Worm (Caenorhabditis elegans) whole organism, L4 larva: ENCODE measurements around the gene srg-68.

Experiments
- D1046.2 ChIP-seq: fragments of 200-800 bp; sonication (Bioruptor generic); IDR thresholded peaks from 2 replicates; pipeline ENCODE4 v1.3.6; 2022; ENCODE audit warnings: missing genetic modification characterization, missing compliant biosample characterization
- F26F4.8 ChIP-seq: fragments of 200-800 bp; sonication (Bioruptor generic); conservative IDR thresholded peaks from 2 replicates; pipeline ENCODE4 v1.3.6; 2022; ENCODE audit warnings: missing genetic modification characterization, missing compliant biosample characterization
- F37D6.2 ChIP-seq: sonication (generic microtip); optimal IDR thresholded peaks from 2 replicates; lab custom pipeline; 2016; ENCODE audit warnings: mild to moderate bottlenecking, missing genetic modification characterization, missing compliant biosample characterization
- F44E2.7 ChIP-seq: fragments of 200-800 bp; sonication (Bioruptor generic); IDR thresholded peaks from 2 replicates; pipeline ENCODE4 v2.1.2; 2022; ENCODE audit warnings: missing genetic modification characterization, missing compliant biosample characterization
- R02D3.7 ChIP-seq: fragments of 150-350 bp; sonication (generic microtip); optimal IDR thresholded peaks from 3 replicates; lab custom pipeline; 2014; ENCODE audit warnings: missing biosample characterization, missing genetic modification characterization
- T26A8.4 ChIP-seq: fragments of 200-800 bp; sonication (Bioruptor generic); IDR thresholded peaks from 2 replicates; pipeline ENCODE4 v1.3.6; 2022; ENCODE audit warnings: missing genetic modification characterization, missing compliant biosample characterization
- Y48G9A.11 ChIP-seq: fragments of 200-800 bp; sonication (Bioruptor generic); IDR thresholded peaks from 2 replicates; pipeline ENCODE4 v1.3.6; 2022; ENCODE audit warnings: missing genetic modification reagents, missing genetic modification characterization, missing compliant biosample characterization
- Y75B8A.6 ChIP-seq: fragments of 200-800 bp; sonication (Bioruptor generic); IDR thresholded peaks from 2 replicates; pipeline ENCODE4 v1.3.6; 2022; ENCODE audit warnings: missing genetic modification reagents, missing genetic modification characterization, missing compliant biosample characterization
- ZK337.2 ChIP-seq: fragments of 200-800 bp; sonication (Bioruptor generic); IDR thresholded peaks from 2 replicates; pipeline ENCODE4 v1.3.6; 2022; ENCODE audit warnings: missing genetic modification reagents, missing genetic modification characterization, missing compliant biosample characterization
- aha-1 ChIP-seq: fragments of 150-350 bp; peaks from one replicate; lab custom pipeline; 2014; ENCODE audit warnings: missing biosample characterization, missing genetic modification characterization
- ama-1 ChIP-seq: fragments of 150-350 bp; optimal IDR thresholded peaks from 2 replicates; lab custom pipeline; 2014; ENCODE audit warnings: inconsistent platforms, mixed read lengths
- attf-4 ChIP-seq: sonication (generic microtip); optimal IDR thresholded peaks from 3 replicates; lab custom pipeline; 2017; ENCODE audit warnings: missing biosample characterization, missing genetic modification characterization
- ceh-28 ChIP-seq: fragments of 150-350 bp; optimal IDR thresholded peaks from 2 replicates; lab custom pipeline; 2014; ENCODE audit warnings: missing biosample characterization, missing genetic modification reagents, missing genetic modification characterization
- ceh-44 ChIP-seq: fragments of 200-800 bp; sonication (Bioruptor generic); IDR thresholded peaks from 2 replicates; pipeline ENCODE4 v1.3.6; 2022; ENCODE audit warnings: missing genetic modification reagents, missing genetic modification characterization, missing compliant biosample characterization
- ctbp-1 ChIP-seq: fragments of 200-800 bp; sonication (Bioruptor generic); IDR thresholded peaks from 2 replicates; pipeline ENCODE4 v1.3.6; 2022; ENCODE audit warnings: missing genetic modification reagents, missing genetic modification characterization, missing compliant biosample characterization
- daf-12 ChIP-seq: fragments of 150-350 bp; optimal IDR thresholded peaks from 2 replicates; lab custom pipeline; 2014; ENCODE audit warnings: missing biosample characterization, missing genetic modification reagents, missing genetic modification characterization
- daf-16 ChIP-seq, 3 experiments: sonication (generic microtip); optimal IDR thresholded peaks; 2 replicates each; lab custom pipeline; 2016 to 2017; ENCODE audit warnings: missing genetic modification characterization in 3 of 3, missing genetic modification reagents in 3 of 3, mild to moderate bottlenecking in 2 of 3, missing compliant biosample characterization in 2 of 3, missing biosample characterization in 1 of 3, moderate library complexity in 1 of 3
- daf-8 ChIP-seq: fragments of 200-800 bp; sonication (Bioruptor generic); IDR thresholded peaks from 2 replicates; pipeline ENCODE4 v1.3.6; 2022; ENCODE audit warnings: missing genetic modification characterization, missing compliant biosample characterization
- dpl-1 ChIP-seq: fragments of 150-350 bp; optimal IDR thresholded peaks from 2 replicates; lab custom pipeline; 2014; ENCODE audit warnings: missing biosample characterization, missing genetic modification reagents, missing genetic modification characterization
- dve-1 ChIP-seq: sonication (generic microtip); optimal IDR thresholded peaks from 2 replicates; lab custom pipeline; 2017; ENCODE audit warnings: antibody characterized with exemption, mild to moderate bottlenecking, missing genetic modification characterization, missing compliant biosample characterization; ENCODE audit not compliant: insufficient read depth
- fkh-10 ChIP-seq: fragments of 150-350 bp; optimal IDR thresholded peaks from 2 replicates; lab custom pipeline; 2014; ENCODE audit warnings: missing biosample characterization, missing genetic modification reagents, missing genetic modification characterization
- gei-8 ChIP-seq: fragments of 200-800 bp; sonication (Bioruptor generic); optimal IDR thresholded peaks from 2 replicates; lab custom pipeline; 2018; ENCODE audit warnings: mild to moderate bottlenecking, missing genetic modification characterization, missing compliant biosample characterization
- hif-1 ChIP-seq, 2 experiments: sonication (generic microtip); optimal IDR thresholded peaks; 2 replicates each; lab custom pipeline; 2016 to 2017; ENCODE audit warnings: missing compliant biosample characterization in 2 of 2, missing genetic modification characterization in 2 of 2, missing genetic modification reagents in 2 of 2, missing genotype in 2 of 2, mild to moderate bottlenecking in 1 of 2
- lin-13 ChIP-seq: fragments of 150-350 bp; optimal IDR thresholded peaks from 2 replicates; lab custom pipeline; 2014; ENCODE audit warnings: missing biosample characterization, missing genetic modification reagents, missing genetic modification characterization
- lin-38 ChIP-seq: fragments of 200-800 bp; sonication (Bioruptor generic); IDR thresholded peaks from 2 replicates; pipeline ENCODE4 v1.3.6; 2022; ENCODE audit warnings: missing genetic modification reagents, missing genetic modification characterization, missing compliant biosample characterization
- lir-3 ChIP-seq: sonication (generic microtip); optimal IDR thresholded peaks from 2 replicates; lab custom pipeline; 2016; ENCODE audit warnings: mild to moderate bottlenecking, missing genetic modification characterization, missing compliant biosample characterization
- mdt-29 ChIP-seq: fragments of 200-800 bp; sonication (Bioruptor generic); IDR thresholded peaks from 2 replicates; pipeline ENCODE4 v1.3.6; 2022; ENCODE audit warnings: missing genetic modification reagents, missing genetic modification characterization, missing compliant biosample characterization
- mes-2 ChIP-seq: sonication (generic microtip); optimal IDR thresholded peaks from 2 replicates; lab custom pipeline; 2016; ENCODE audit warnings: missing genotype, mild to moderate bottlenecking, missing genetic modification characterization, missing compliant biosample characterization; ENCODE audit not compliant: poor library complexity, severe bottlenecking
- mxl-2 ChIP-seq: fragments of 200-800 bp; sonication (Bioruptor generic); conservative IDR thresholded peaks from 2 replicates; pipeline ENCODE4 v1.3.6; 2022; ENCODE audit warnings: missing genetic modification reagents, missing genetic modification characterization, missing compliant biosample characterization
- mxl-3 ChIP-seq: fragments of 200-800 bp; sonication (Bioruptor generic); optimal IDR thresholded peaks from 2 replicates; lab custom pipeline; 2018; ENCODE audit warnings: mild to moderate bottlenecking, missing genetic modification characterization, missing compliant biosample characterization
- nhr-237 ChIP-seq: sonication (generic microtip); optimal IDR thresholded peaks from 2 replicates; lab custom pipeline; 2017; ENCODE audit warnings: missing biosample characterization, missing genetic modification characterization
- nhr-28 ChIP-seq: fragments of 150-350 bp; optimal IDR thresholded peaks from 2 replicates; lab custom pipeline; 2014; ENCODE audit warnings: missing biosample characterization, missing genetic modification characterization
- nhr-6 ChIP-seq: fragments of 150-350 bp; optimal IDR thresholded peaks from 2 replicates; lab custom pipeline; 2014; ENCODE audit warnings: missing biosample characterization, missing genetic modification characterization
- pha-4 ChIP-seq, 2 experiments: fragments of 150-350 bp in 1 of 2; fragments of 200-800 bp in 1 of 2; sonication (Bioruptor generic) in 1 of 2; IDR thresholded peaks in 1 of 2; optimal IDR thresholded peaks in 1 of 2; 2 replicates each; pipeline versions ENCODE4 v1.3.6 to Lab custom; 2014 to 2022; ENCODE audit warnings: missing genetic modification characterization in 2 of 2, missing genetic modification reagents in 2 of 2, missing biosample characterization in 1 of 2, missing compliant biosample characterization in 1 of 2
- pqm-1 ChIP-seq: sonication (generic microtip); optimal IDR thresholded peaks from 2 replicates; lab custom pipeline; 2017; ENCODE audit warnings: missing biosample characterization, missing genetic modification characterization
- set-16 ChIP-seq: fragments of 200-800 bp; sonication (Bioruptor generic); IDR thresholded peaks from 2 replicates; pipeline ENCODE4 v1.3.6; 2022; ENCODE audit warnings: missing genetic modification reagents, missing genetic modification characterization, missing compliant biosample characterization
- tra-1 ChIP-seq: fragments of 200-800 bp; sonication (Bioruptor generic); IDR thresholded peaks from 2 replicates; pipeline ENCODE4 v1.3.6; 2022; ENCODE audit warnings: missing genetic modification reagents, missing genetic modification characterization, missing compliant biosample characterization
- zip-2 ChIP-seq: fragments of 150-350 bp; optimal IDR thresholded peaks from 2 replicates; lab custom pipeline; 2014; ENCODE audit warnings: missing biosample characterization, missing genetic modification characterization
- ztf-11 ChIP-seq: fragments of 150-350 bp; optimal IDR thresholded peaks from 2 replicates; lab custom pipeline; 2014; ENCODE audit warnings: missing biosample characterization, missing genetic modification characterization

The srg-68 gene

ce11 chrV:5504807-5505442 lies 39.7 kb upstream of the srg-68 start, which contains the start of the genes dnj-19 and nhr-47 (continued):
- TF ChIP-seq mxl-3 (peak; percentile 79), lir-3 (tag; lab: Kevin White, UChicago) (peak; percentile 3), F37D6.2 (peak; percentile 91), ceh-44 (GFP tag; lab: Robert Waterston, UW) (no peak), nhr-237 (no peak), fkh-10 (GFP tag; lab: Kevin White, UChicago) (peak; percentile 59), mxl-2 (GFP tag; lab: Robert Waterston, UW) (no peak), nhr-6 (peak; percentile 52), lin-13 (peak; percentile 89), gei-8 (GFP tag; lab: Kevin White, UChicago) (peak; percentile 40), pha-4 (GFP tag; IDR thresholded peaks at IDR 0.05; lab: Robert Waterston, UW) (peak; percentile 84), pha-4 (tag; optimal IDR thresholded peaks at IDR 0.05; lab: Kevin White, UChicago) (no peak), zip-2 (tag; lab: Kevin White, UChicago) (peak; percentile 56), dpl-1 (peak; percentile 87), tra-1 (GFP tag; lab: Robert Waterston, UW) (peak; percentile 69; the same call in 1 of the 2 replicates)

ce11 chrV:5504295-5504694 lies 39.1 kb upstream of the srg-68 start:
- TF ChIP-seq set-16, result peak; percentile 58
- no peak for TF ChIP-seq lin-38
- 0 out of 2 replicates have a peak, but pooled peaks have one; percentile 9 for TF ChIP-seq F44E2.7
- peak; percentile 16 for TF ChIP-seq aha-1

ce11 chrV:5502701-5503100 lies 37.5 kb upstream of the srg-68 start:
- TF ChIP-seq mdt-29 (GFP tag; lab: Robert Waterston, UW) (0 out of 2 replicates have a peak, but pooled peaks have one; percentile 46), ctbp-1 (GFP tag; lab: Robert Waterston, UW) (no peak), Y48G9A.11 (peak; percentile 52; the same call in 1 of the 2 replicates), mes-2 (tag; lab: Kevin White, UChicago) (no peak), daf-16 (GFP tag; optimal IDR thresholded peaks at IDR 0.05; lab: Kevin White, UChicago) (peak in 1 of 2 experiments; percentile 46), daf-16 (tag; optimal IDR thresholded peaks at IDR 0.05; lab: Kevin White, UChicago) (no peak)

ce11 chrV:5499475-5499874 lies 34.2 kb upstream of the srg-68 start:
- TF ChIP-seq zip-2 (tag; lab: Kevin White, UChicago) (no peak), nhr-28 (tag; lab: Kevin White, UChicago) (no peak), ZK337.2 (no peak), daf-12 (no peak), attf-4 (tag; lab: Kevin White, UChicago) (no peak), lin-13 (no peak), T26A8.4 (GFP tag; lab: Robert Waterston, UW) (no peak), D1046.2 (GFP tag; lab: Robert Waterston, UW) (no peak), ztf-11 (no peak), pqm-1 (no peak), ceh-28 (tag; lab: Kevin White, UChicago) (no peak), Y75B8A.6 (GFP tag; lab: Robert Waterston, UW) (no peak), hif-1 (tag; optimal IDR thresholded peaks at IDR 0.05; lab: Kevin White, UChicago) (no peak), F26F4.8 (GFP tag; lab: Robert Waterston, UW) (no peak), ctbp-1 (GFP tag; lab: Robert Waterston, UW) (no peak), F37D6.2 (no peak), R02D3.7 (tag; lab: Kevin White, UChicago) (no peak), ama-1 (lab: Kevin White, UChicago) (no peak), dve-1 (no peak), daf-8 (GFP tag; lab: Robert Waterston, UW) (no peak)
